Fruit fly (Drosophila melanogaster): ENCODE results near the gene MTA1-like.

Gene MTA1-like

DNA sequence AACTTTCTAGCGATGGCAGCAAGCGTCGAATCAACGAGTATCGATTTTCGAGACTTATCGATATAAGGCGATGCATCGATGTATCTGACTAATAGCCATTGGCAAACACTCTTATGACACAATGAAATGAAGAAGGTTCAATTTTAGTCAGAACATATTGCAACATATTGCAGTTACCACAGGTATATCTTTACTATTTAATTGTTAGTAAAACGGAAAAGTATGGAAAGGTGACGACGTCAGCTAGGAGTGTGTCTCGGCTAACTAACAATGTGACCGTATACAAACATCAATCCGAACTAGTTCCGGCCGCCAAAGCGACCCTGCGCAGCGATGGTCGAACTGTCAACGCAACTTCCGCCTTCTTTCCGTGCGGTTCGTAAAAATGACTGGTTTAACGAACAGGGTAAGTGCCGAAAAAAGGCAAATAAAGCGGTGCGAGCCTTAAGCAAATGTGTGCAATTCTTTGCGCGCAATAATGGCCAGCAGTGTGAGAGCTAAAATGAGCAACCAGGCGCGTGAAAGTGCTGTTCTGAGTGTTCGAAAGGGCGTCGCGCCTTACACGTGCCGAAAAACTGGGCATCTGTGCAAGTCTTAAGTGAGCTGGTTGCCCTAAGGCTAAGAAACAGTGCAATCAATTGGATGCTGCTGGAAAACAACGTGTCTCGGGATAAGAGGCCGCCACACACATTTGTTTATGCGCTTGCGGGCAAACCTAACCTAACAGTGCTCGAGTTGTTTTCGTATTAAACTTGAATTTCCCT, 24.2 kb downstream of the MTA1-like start, which contains the start of the genes Dph4, Spec2 and RpL13A (continued):
- TF ChIP-seq Eip74EF (GFP tag; optimal IDR thresholded peaks at IDR 0.05) (peak in 1 of 2 experiments; percentile 79), Opbp (GFP tag; IDR thresholded peaks at IDR 0.05; ENCODE audit: partially characterized antibody) (no peak), sr (GFP tag; IDR thresholded peaks at IDR 0.05) (no peak), H15 (GFP tag; IDR thresholded peaks at IDR 0.05) (no peak), CG43689 (GFP tag; IDR thresholded peaks at IDR 0.05) (no peak), Asciz (GFP tag; optimal IDR thresholded peaks at IDR 0.05) (peak; percentile 92), nmo (GFP tag; optimal IDR thresholded peaks at IDR 0.05) (peak; percentile 86), dati (GFP tag; IDR thresholded peaks at IDR 0.05) (no peak), Hmr (GFP tag; optimal IDR thresholded peaks at IDR 0.05) (peak; percentile 98), dm (GFP tag; optimal IDR thresholded peaks at IDR 0.05) (peak; percentile 97), CG4617 (GFP tag; optimal IDR thresholded peaks at IDR 0.05; ENCODE audit: borderline replicate concordance) (peak; percentile 83), Aef1 (GFP tag; IDR thresholded peaks at IDR 0.05) (no peak), NC2β (GFP tag; optimal IDR thresholded peaks at IDR 0.05) (peak; percentile 99), sens-2 (GFP tag; IDR thresholded peaks at IDR 0.05) (no peak), CG11456 (GFP tag; IDR thresholded peaks at IDR 0.05) (no peak), nerfin-2 (GFP tag; IDR thresholded peaks at IDR 0.05; ENCODE audit: partially characterized antibody) (no peak), her (GFP tag; optimal IDR thresholded peaks at IDR 0.05) (peak; percentile 93), pho (GFP tag; optimal IDR thresholded peaks at IDR 0.05) (peak; percentile 93), NFAT (GFP tag; IDR thresholded peaks at IDR 0.05) (no peak), cato (GFP tag; optimal IDR thresholded peaks at IDR 0.05; ENCODE audit: borderline replicate concordance) (peak; percentile 76), Xrp1 (GFP tag; IDR thresholded peaks at IDR 0.05) (no peak), Sry-δ (GFP tag; optimal IDR thresholded peaks at IDR 0.05) (peak; percentile 99), CG6272 (GFP tag; IDR thresholded peaks at IDR 0.05) (peak; percentile 49; the same call in 1 of the 2 replicates), da (GFP tag; optimal IDR thresholded peaks at IDR 0.05) (peak; percentile 82), ato (GFP tag; IDR thresholded peaks at IDR 0.05; ENCODE audit: partially characterized antibody) (no peak), CG13624 (GFP tag; optimal IDR thresholded peaks at IDR 0.05) (peak; percentile 95), Stat92E (GFP tag; optimal IDR thresholded peaks at IDR 0.05) (peak in 1 of 3 experiments; percentile 59), tin (GFP tag; optimal IDR thresholded peaks at IDR 0.05) (peak; percentile 85), CG18262 (tag; optimal IDR thresholded peaks at IDR 0.05) (peak; percentile 82), vfl (GFP tag; optimal IDR thresholded peaks at IDR 0.05) (peak; percentile 89), Side (GFP tag; optimal IDR thresholded peaks at IDR 0.05) (peak; percentile 96), oc (tag; optimal IDR thresholded peaks at IDR 0.05) (peak; percentile 80), gsb-n (tag; optimal IDR thresholded peaks at IDR 0.05) (peak; percentile 85), ind (GFP tag; optimal IDR thresholded peaks at IDR 0.05) (peak; percentile 75), zen (tag; optimal IDR thresholded peaks at IDR 0.05) (peak; percentile 85), Fer2 (tag; optimal IDR thresholded peaks at IDR 0.05) (peak; percentile 89), trh (GFP tag; optimal IDR thresholded peaks at IDR 0.05) (peak; percentile 69), fd102C (GFP tag; optimal IDR thresholded peaks at IDR 0.05) (peak; percentile 87), ap (GFP tag; IDR thresholded peaks at IDR 0.05) (no peak), CG1792 (GFP tag; optimal IDR thresholded peaks at IDR 0.05) (peak; percentile 88), CG6683 (GFP tag; optimal IDR thresholded peaks at IDR 0.05) (peak; percentile 89), Mes4 (GFP tag; optimal IDR thresholded peaks at IDR 0.05) (peak; percentile 98), repo (GFP tag; optimal IDR thresholded peaks at IDR 0.05) (peak; percentile 81), CG6791 (GFP tag; IDR thresholded peaks at IDR 0.05; ENCODE audit: partially characterized antibody) (no peak), phol (tag; optimal IDR thresholded peaks at IDR 0.05) (peak; percentile 94), croc (GFP tag; conservative IDR thresholded peaks at IDR 0.05) (peak; percentile 54; the same call in 2 of the 3 replicates), CG10147 (GFP tag; optimal IDR thresholded peaks at IDR 0.05) (peak; percentile 87), onecut (GFP tag; IDR thresholded peaks at IDR 0.05) (peak; percentile 93), Bdp1 (GFP tag; optimal IDR thresholded peaks at IDR 0.05) (peak; percentile 88)
